Worm (Caenorhabditis elegans): ENCODE measurements around the gene K08F11.1.
"Not testable (repeated sequence)": the region's sequence is repeated elsewhere in the genome, so short reads cannot be mapped to it uniquely, and the experiment has no call there.

ce11 chrIV:4720522-4720921 lies 4.1 kb upstream of the K08F11.1 start:
- not testable (repeated sequence) for TF ChIP-seq ztf-4, nhr-77, lin-15B, pqm-1, ztf-11, nhr-12, blmp-1, nhr-237, snpc-4, lin-39 (tag; optimal IDR thresholded peaks at IDR 0.05)
- peak in 2 of 3 experiments; percentile 50 for TF ChIP-seq dpl-1 (GFP tag; optimal IDR thresholded peaks at IDR 0.05)
- peak; percentile 32 for TF ChIP-seq dsc-1 (tag; optimal IDR thresholded peaks at IDR 0.05)
- TF ChIP-seq tbx-2 (tag; optimal IDR thresholded peaks at IDR 0.05): peak; percentile 39

Measured in whole organism, L1 larva.